Worm (Caenorhabditis elegans) whole organism, L1 larva: ENCODE data around the gene sec-61.B.

Experiments used
- aly-2 ChIP-seq: fragments of 150-350 bp; optimal IDR thresholded peaks from 2 replicates; lab custom pipeline; 2014; ENCODE audit warnings: missing biosample characterization, missing genetic modification characterization
- ceh-82 ChIP-seq, 3 experiments: fragments of 150-350 bp in 1 of 3; sonication (generic microtip) in 2 of 3; optimal IDR thresholded peaks; 2 replicates each; lab custom pipeline; 2014 to 2017; ENCODE audit warnings: missing biosample characterization in 3 of 3, missing genetic modification characterization in 3 of 3
- grh-1 ChIP-seq: fragments of 200-800 bp; sonication (Bioruptor generic); IDR thresholded peaks from 2 replicates; pipeline ENCODE4 v1.3.6; 2022; ENCODE audit warnings: missing genetic modification reagents, missing genetic modification characterization, missing compliant biosample characterization
- hpl-2 ChIP-seq: fragments of 150-350 bp; optimal IDR thresholded peaks from 2 replicates; lab custom pipeline; 2014; ENCODE audit warnings: missing biosample characterization, missing genetic modification reagents, missing genetic modification characterization
- lin-39 ChIP-seq: fragments of 150-350 bp; optimal IDR thresholded peaks from 2 replicates; lab custom pipeline; 2014; ENCODE audit warnings: missing biosample characterization, missing genetic modification reagents, missing genetic modification characterization
- nhr-11 ChIP-seq: fragments of 150-350 bp; optimal IDR thresholded peaks from 2 replicates; lab custom pipeline; 2014; ENCODE audit warnings: missing biosample characterization, missing genetic modification characterization
- nhr-28 ChIP-seq: fragments of 150-350 bp; optimal IDR thresholded peaks from 2 replicates; lab custom pipeline; 2014; ENCODE audit warnings: missing biosample characterization, missing genetic modification characterization
- nhr-76 ChIP-seq: sonication (generic microtip); optimal IDR thresholded peaks from 2 replicates; lab custom pipeline; 2017; ENCODE audit warnings: missing biosample characterization, missing genetic modification characterization
- nhr-77 ChIP-seq: fragments of 150-350 bp; optimal IDR thresholded peaks from 2 replicates; lab custom pipeline; 2014; ENCODE audit warnings: missing biosample characterization, missing genetic modification characterization
- snpc-4 ChIP-seq: fragments of 150-350 bp; optimal IDR thresholded peaks from 2 replicates; lab custom pipeline; 2014; ENCODE audit warnings: missing biosample characterization, missing genetic modification characterization
- sox-4 ChIP-seq: sonication (generic microtip); optimal IDR thresholded peaks from 2 replicates; lab custom pipeline; 2016; ENCODE audit warnings: missing genetic modification characterization, missing compliant biosample characterization
- sptf-1 ChIP-seq: fragments of 150-350 bp; optimal IDR thresholded peaks from 2 replicates; lab custom pipeline; 2014; ENCODE audit warnings: missing biosample characterization, missing genetic modification characterization
- ztf-4 ChIP-seq: fragments of 150-350 bp; optimal IDR thresholded peaks from 2 replicates; lab custom pipeline; 2014; ENCODE audit warnings: missing biosample characterization, missing genetic modification characterization

DNA sequence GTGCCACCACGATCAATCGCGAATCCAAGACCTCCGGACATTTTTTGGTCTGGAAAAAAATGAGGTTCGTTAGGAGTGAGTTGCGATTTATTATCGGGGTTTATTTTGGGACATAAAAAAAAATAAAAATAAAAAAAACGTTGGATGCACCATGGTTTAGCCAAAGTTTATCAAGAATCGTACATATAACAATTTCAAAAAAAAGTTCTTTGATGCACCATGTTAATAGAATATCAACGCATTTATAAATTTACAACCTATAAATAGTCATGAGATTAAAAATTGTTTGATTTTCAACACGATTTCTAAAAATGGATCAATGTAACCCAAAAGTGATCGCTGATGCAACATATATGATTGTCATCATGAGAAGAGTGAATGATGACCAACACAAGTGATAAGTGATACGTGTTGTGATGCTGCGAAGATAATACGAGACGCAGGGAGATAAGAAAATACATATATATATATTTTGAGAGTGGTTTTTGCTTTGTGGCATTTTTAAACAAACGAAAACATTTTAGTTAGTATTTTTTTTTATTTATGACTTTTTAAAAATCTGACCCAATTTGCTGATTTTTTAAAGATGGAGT lies 24.0 kb upstream of the sec-61.B start, which contains the start of gene Y38F2AR.12:
- no peak for TF ChIP-seq nhr-76 (tag; lab: Kevin White, UChicago)
- TF ChIP-seq nhr-11 (tag; lab: Kevin White, UChicago), result no peak
- TF ChIP-seq ceh-82 (tag; optimal IDR thresholded peaks at IDR 0.05; lab: Kevin White, UChicago), result no peak
- no peak for TF ChIP-seq lin-39 (tag; lab: Kevin White, UChicago)
- TF ChIP-seq grh-1 (GFP tag; lab: Robert Waterston, UW), result no peak
- TF ChIP-seq hpl-2 (GFP tag; lab: Kevin White, UChicago), result no peak
- no peak for TF ChIP-seq sptf-1 (tag; lab: Kevin White, UChicago)
- no peak for TF ChIP-seq nhr-77 (tag; lab: Kevin White, UChicago)
- no peak for TF ChIP-seq snpc-4 (tag; lab: Kevin White, UChicago)
- no peak for TF ChIP-seq aly-2
- no peak for TF ChIP-seq nhr-28 (tag; lab: Kevin White, UChicago)
- no peak for TF ChIP-seq sox-4 (tag; lab: Kevin White, UChicago)
- no peak for TF ChIP-seq ztf-4
